Fruit fly (Drosophila melanogaster): ENCODE results near the gene Strump.

The Strump gene

DNA sequence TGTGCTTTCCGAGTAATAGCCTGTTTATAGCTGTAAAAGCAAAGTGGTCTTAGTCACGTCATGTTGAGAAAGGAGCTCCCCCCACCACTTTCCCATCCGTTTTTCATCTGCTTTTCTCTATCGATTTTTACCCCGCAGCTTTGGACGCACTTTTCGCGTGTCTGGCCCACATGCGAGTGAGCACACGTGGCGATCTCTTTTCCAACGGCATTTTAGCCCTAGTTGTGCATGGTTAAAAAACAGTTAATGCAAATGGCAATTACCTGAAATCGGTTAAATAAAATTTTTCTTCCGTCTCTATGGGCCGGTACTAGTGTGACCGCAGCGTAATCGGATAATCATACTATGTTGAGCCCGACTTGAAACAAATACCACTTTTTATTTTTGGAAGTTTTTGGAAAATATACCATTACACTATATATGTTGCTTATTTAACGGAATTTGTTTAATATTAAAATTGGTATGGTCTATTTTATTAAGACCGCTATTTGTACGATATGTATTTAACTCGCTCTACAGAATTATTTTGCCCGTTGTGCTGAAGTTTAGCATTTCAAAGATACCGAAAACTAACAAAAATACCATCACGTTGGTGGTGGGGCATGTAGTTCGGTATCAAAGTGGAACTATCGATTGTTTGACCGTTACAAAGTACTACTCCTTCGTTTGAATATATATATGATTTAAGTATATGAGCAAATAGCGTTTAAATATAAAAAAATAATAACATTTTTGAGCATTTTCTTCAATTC is 9.6 kb upstream of the Strump start, which contains the start of gene Zn72D (continued):
- no peak for TF ChIP-seq hbn (GFP tag; IDR thresholded peaks at IDR 0.05; ENCODE audit: partially characterized antibody)
- no peak for TF ChIP-seq GATAe (GFP tag; conservative IDR thresholded peaks at IDR 0.05)
- no peak for TF ChIP-seq dm (GFP tag; optimal IDR thresholded peaks at IDR 0.05)
- TF ChIP-seq CG12104 (GFP tag; optimal IDR thresholded peaks at IDR 0.05), result no peak
- TF ChIP-seq otp (GFP tag; IDR thresholded peaks at IDR 0.05), result no peak
- TF ChIP-seq Hsf (GFP tag; optimal IDR thresholded peaks at IDR 0.05), result no peak
- TF ChIP-seq Lpt (GFP tag; optimal IDR thresholded peaks at IDR 0.05), result no peak
- no peak for TF ChIP-seq CG5953 (GFP tag; IDR thresholded peaks at IDR 0.05)
- TF ChIP-seq Eip74EF (GFP tag; optimal IDR thresholded peaks at IDR 0.05), result no peak
- no peak for TF ChIP-seq gce (GFP tag; IDR thresholded peaks at IDR 0.05)
- TF ChIP-seq Fer1 (GFP tag; optimal IDR thresholded peaks at IDR 0.05), result peak; percentile 15
- no peak for TF ChIP-seq scrt (GFP tag; optimal IDR thresholded peaks at IDR 0.05)
- TF ChIP-seq CG30431 (GFP tag; optimal IDR thresholded peaks at IDR 0.05), result no peak
- no peak for TF ChIP-seq ato (GFP tag; IDR thresholded peaks at IDR 0.05; ENCODE audit: partially characterized antibody)
- TF ChIP-seq CG17361 (GFP tag; IDR thresholded peaks at IDR 0.05), result no peak
- no peak for TF ChIP-seq Hr3 (GFP tag; optimal IDR thresholded peaks at IDR 0.05)
- TF ChIP-seq Dll (GFP tag; IDR thresholded peaks at IDR 0.05; ENCODE audit: partially characterized antibody), result peak; percentile 45; the same call in 1 of the 4 replicates
- no peak for TF ChIP-seq TFAM (GFP tag; optimal IDR thresholded peaks at IDR 0.05)
- TF ChIP-seq CG4282 (GFP tag; optimal IDR thresholded peaks at IDR 0.05), result no peak
- no peak for TF ChIP-seq CG13296 (GFP tag; optimal IDR thresholded peaks at IDR 0.05)
- no peak; the same call in 1 of the 2 replicates for TF ChIP-seq Bgb (GFP tag; IDR thresholded peaks at IDR 0.05; ENCODE audit: partially characterized antibody)
- TF ChIP-seq lab (GFP tag; optimal IDR thresholded peaks at IDR 0.05), result no peak
- no peak for TF ChIP-seq tio (GFP tag; optimal IDR thresholded peaks at IDR 0.05)
- 0 out of 2 replicates have a peak, but pooled peaks have one; percentile 7 for TF ChIP-seq crol (GFP tag; IDR thresholded peaks at IDR 0.05)
- TF ChIP-seq ab (GFP tag; optimal IDR thresholded peaks at IDR 0.05), result no peak
- no peak for TF ChIP-seq pita (GFP tag; optimal IDR thresholded peaks at IDR 0.05)
- TF ChIP-seq sqz (GFP tag; optimal IDR thresholded peaks at IDR 0.05), result no peak
- TF ChIP-seq CG10321 (GFP tag; IDR thresholded peaks at IDR 0.05), result no peak
- no peak for TF ChIP-seq B-H1 (GFP tag; IDR thresholded peaks at IDR 0.05)
- TF ChIP-seq Pdp1 (GFP tag; optimal IDR thresholded peaks at IDR 0.05), result no peak
- TF ChIP-seq PHDP (tag; optimal IDR thresholded peaks at IDR 0.05), result no peak
- no peak for TF ChIP-seq mirr (GFP tag; optimal IDR thresholded peaks at IDR 0.05)
- TF ChIP-seq ttk (GFP tag; IDR thresholded peaks at IDR 0.05), result no peak
- peak; percentile 13 for TF ChIP-seq CoRest (tag; optimal IDR thresholded peaks at IDR 0.05)
- TF ChIP-seq D19A (tag; optimal IDR thresholded peaks at IDR 0.05), result no peak
- no peak for TF ChIP-seq CG8924 (tag; optimal IDR thresholded peaks at IDR 0.05)
- TF ChIP-seq Oaz (GFP tag; IDR thresholded peaks at IDR 0.05), result no peak
- peak; percentile 58 for TF ChIP-seq Scr (GFP tag; IDR thresholded peaks at IDR 0.05; ENCODE audit: partially characterized antibody)
- no peak for TF ChIP-seq Rx (GFP tag; IDR thresholded peaks at IDR 0.05)
- no peak for TF ChIP-seq CG6683 (GFP tag; optimal IDR thresholded peaks at IDR 0.05)
- no peak for TF ChIP-seq Doc3 (GFP tag; IDR thresholded peaks at IDR 0.05; ENCODE audit: partially characterized antibody)
- TF ChIP-seq BtbVII (GFP tag; optimal IDR thresholded peaks at IDR 0.05), result no peak
- TF ChIP-seq Xrp1 (GFP tag; IDR thresholded peaks at IDR 0.05), result no peak
- no peak for TF ChIP-seq lmd (GFP tag; IDR thresholded peaks at IDR 0.05)
- TF ChIP-seq chinmo (GFP tag; IDR thresholded peaks at IDR 0.05; ENCODE audit: partially characterized antibody), result no peak
- TF ChIP-seq sr (GFP tag; IDR thresholded peaks at IDR 0.05), result no peak
- TF ChIP-seq CG12942 (GFP tag; optimal IDR thresholded peaks at IDR 0.05), result no peak
- TF ChIP-seq Sry-β (GFP tag; optimal IDR thresholded peaks at IDR 0.05), result no peak
- no peak for TF ChIP-seq CG3281 (GFP tag; optimal IDR thresholded peaks at IDR 0.05)
